Worm (Caenorhabditis elegans) whole organism, L1 larva: ENCODE data around the gene pals-22.

ENCODE experiments used
- C04F5.9 ChIP-seq: sonication (generic microtip); optimal IDR thresholded peaks from 2 replicates; lab custom pipeline; 2016; ENCODE audit warnings: missing genetic modification characterization, missing compliant biosample characterization
- C34B4.2 ChIP-seq: sonication (generic microtip); optimal IDR thresholded peaks from 2 replicates; lab custom pipeline; 2017; ENCODE audit warnings: mild to moderate bottlenecking, missing genetic modification characterization, missing compliant biosample characterization
- Y116A8C.19 ChIP-seq: sonication (generic microtip); optimal IDR thresholded peaks from 2 replicates; lab custom pipeline; 2016; ENCODE audit warnings: missing compliant biosample characterization, missing genetic modification characterization, borderline replicate concordance
- alr-1 ChIP-seq: fragments of 200-800 bp; sonication (Bioruptor generic); optimal IDR thresholded peaks from 2 replicates; lab custom pipeline; 2018; ENCODE audit warnings: borderline replicate concordance, mild to moderate bottlenecking, missing genetic modification characterization, missing compliant biosample characterization
- ceh-8 ChIP-seq: fragments of 200-800 bp; sonication (Bioruptor generic); optimal IDR thresholded peaks from 2 replicates; lab custom pipeline; 2018; ENCODE audit warnings: mild to moderate bottlenecking, missing genetic modification characterization, moderate library complexity, missing compliant biosample characterization
- ceh-82 ChIP-seq, 3 experiments: fragments of 150-350 bp in 1 of 3; sonication (generic microtip) in 2 of 3; optimal IDR thresholded peaks; 2 replicates each; lab custom pipeline; 2014 to 2017; ENCODE audit warnings: missing biosample characterization in 3 of 3, missing genetic modification characterization in 3 of 3
- dpl-1 ChIP-seq, 3 experiments: fragments of 150-350 bp in 2 of 3; sonication (generic microtip) in 1 of 3; optimal IDR thresholded peaks; 2 replicates each; lab custom pipeline; 2014 to 2017; ENCODE audit warnings: missing biosample characterization in 3 of 3, missing genetic modification characterization in 3 of 3, missing genetic modification reagents in 3 of 3
- dsc-1 ChIP-seq: sonication (generic microtip); optimal IDR thresholded peaks from 2 replicates; lab custom pipeline; 2016; ENCODE audit warnings: mild to moderate bottlenecking, missing genetic modification characterization, missing compliant biosample characterization
- efl-1 ChIP-seq, 4 experiments: fragments of 150-350 bp; optimal IDR thresholded peaks in 3 of 4; peaks in 1 of 4; 1 replicate in 1 of 4; 2 replicates in 3 of 4; lab custom pipeline; 2014; ENCODE audit warnings: missing biosample characterization in 2 of 4, missing genetic modification characterization in 2 of 4, missing genetic modification reagents in 2 of 4
- efl-3 ChIP-seq: fragments of 200-800 bp; sonication (Bioruptor generic); optimal IDR thresholded peaks from 2 replicates; lab custom pipeline; 2018; ENCODE audit warnings: mild to moderate bottlenecking, missing genetic modification characterization, missing compliant biosample characterization
- elt-2 ChIP-seq: sonication (generic microtip); optimal IDR thresholded peaks from 2 replicates; lab custom pipeline; 2016; ENCODE audit warnings: missing genetic modification characterization, mild to moderate bottlenecking, inconsistent platforms, missing compliant biosample characterization, missing genetic modification reagents
- elt-3 ChIP-seq, 6 experiments: fragments of 150-350 bp in 1 of 6; sonication (generic microtip); optimal IDR thresholded peaks; 2 replicates each; lab custom pipeline; 2017 to 2018; ENCODE audit warnings: missing biosample characterization in 6 of 6, missing genetic modification characterization in 6 of 6, inconsistent platforms in 1 of 6
- fkh-10 ChIP-seq: sonication (generic microtip); optimal IDR thresholded peaks from 2 replicates; lab custom pipeline; 2017; ENCODE audit warnings: missing biosample characterization, missing genetic modification reagents, missing genetic modification characterization
- fos-1 ChIP-seq: fragments of 150-350 bp; optimal IDR thresholded peaks from 2 replicates; lab custom pipeline; 2014; ENCODE audit warnings: missing biosample characterization, missing genetic modification characterization
- grh-1 ChIP-seq: fragments of 200-800 bp; sonication (Bioruptor generic); IDR thresholded peaks from 2 replicates; pipeline ENCODE4 v1.3.6; 2022; ENCODE audit warnings: missing genetic modification reagents, missing genetic modification characterization, missing compliant biosample characterization
- hpl-2 ChIP-seq: fragments of 150-350 bp; optimal IDR thresholded peaks from 2 replicates; lab custom pipeline; 2014; ENCODE audit warnings: missing biosample characterization, missing genetic modification reagents, missing genetic modification characterization
- irx-1 ChIP-seq: sonication (generic microtip); optimal IDR thresholded peaks from 2 replicates; lab custom pipeline; 2016; ENCODE audit warnings: missing genetic modification characterization, missing compliant biosample characterization
- jun-1 ChIP-seq: fragments of 150-350 bp; optimal IDR thresholded peaks from 2 replicates; lab custom pipeline; 2014; ENCODE audit warnings: missing biosample characterization, missing genetic modification reagents, missing genetic modification characterization
- lin-13 ChIP-seq: fragments of 150-350 bp; optimal IDR thresholded peaks from 2 replicates; lab custom pipeline; 2014; ENCODE audit warnings: missing biosample characterization, missing genetic modification reagents, missing genetic modification characterization
- lin-14 ChIP-seq: fragments of 200-800 bp; sonication (Bioruptor generic); optimal IDR thresholded peaks from 2 replicates; lab custom pipeline; 2018; ENCODE audit warnings: mild to moderate bottlenecking, missing genetic modification characterization, moderate library complexity, missing compliant biosample characterization
- lin-35 ChIP-seq, 2 experiments: fragments of 150-350 bp; optimal IDR thresholded peaks; 2 replicates each; lab custom pipeline; 2014; ENCODE audit warnings: missing biosample characterization in 2 of 2, missing genetic modification characterization in 2 of 2, missing genetic modification reagents in 2 of 2
- lir-3 ChIP-seq: sonication (generic microtip); optimal IDR thresholded peaks from 2 replicates; lab custom pipeline; 2016; ENCODE audit warnings: mild to moderate bottlenecking, missing genetic modification characterization, moderate library complexity, missing compliant biosample characterization; ENCODE audit not compliant: poor library complexity
- lsy-2 ChIP-seq, 2 experiments: fragments of 150-350 bp; optimal IDR thresholded peaks; 2 replicates each; lab custom pipeline; 2014; ENCODE audit warnings: missing biosample characterization in 2 of 2, missing genetic modification characterization in 2 of 2
- mdl-1 ChIP-seq, 2 experiments: fragments of 150-350 bp; optimal IDR thresholded peaks; 2 replicates each; lab custom pipeline; 2014 to 2017; ENCODE audit warnings: missing biosample characterization in 2 of 2, missing genetic modification characterization in 2 of 2, inconsistent platforms in 1 of 2
- nhr-19 ChIP-seq: fragments of 200-800 bp; sonication (Bioruptor generic); conservative IDR thresholded peaks from 2 replicates; pipeline ENCODE4 v1.3.6; 2022; ENCODE audit warnings: missing genetic modification characterization, missing compliant biosample characterization
- nhr-20 ChIP-seq: sonication (generic microtip); optimal IDR thresholded peaks from 2 replicates; lab custom pipeline; 2016; ENCODE audit warnings: mild to moderate bottlenecking, missing genetic modification characterization, missing compliant biosample characterization
- nhr-237 ChIP-seq: fragments of 150-350 bp; optimal IDR thresholded peaks from 2 replicates; lab custom pipeline; 2014; ENCODE audit warnings: missing biosample characterization, missing genetic modification characterization
- nhr-28 ChIP-seq: fragments of 150-350 bp; optimal IDR thresholded peaks from 2 replicates; lab custom pipeline; 2014; ENCODE audit warnings: missing biosample characterization, missing genetic modification characterization
- nhr-47 ChIP-seq: sonication (generic microtip); optimal IDR thresholded peaks from 2 replicates; lab custom pipeline; 2016; ENCODE audit warnings: mild to moderate bottlenecking, missing genetic modification characterization, moderate library complexity, missing compliant biosample characterization
- nhr-71 ChIP-seq: sonication (generic microtip); optimal IDR thresholded peaks from 2 replicates; lab custom pipeline; 2016; ENCODE audit warnings: mild to moderate bottlenecking, missing genetic modification characterization, moderate library complexity, missing compliant biosample characterization
- nhr-76 ChIP-seq: sonication (generic microtip); optimal IDR thresholded peaks from 2 replicates; lab custom pipeline; 2017; ENCODE audit warnings: missing biosample characterization, missing genetic modification characterization
- nhr-84 ChIP-seq: sonication (generic microtip); optimal IDR thresholded peaks from 2 replicates; lab custom pipeline; 2017; ENCODE audit warnings: missing biosample characterization, missing genetic modification characterization
- nhr-90 ChIP-seq: sonication (generic microtip); optimal IDR thresholded peaks from 2 replicates; lab custom pipeline; 2016; ENCODE audit warnings: mild to moderate bottlenecking, missing genetic modification characterization, missing compliant biosample characterization; ENCODE audit not compliant: poor library complexity
- pax-3 ChIP-seq: fragments of 200-800 bp; sonication (Bioruptor generic); optimal IDR thresholded peaks from 2 replicates; lab custom pipeline; 2018; ENCODE audit warnings: mild to moderate bottlenecking, missing genetic modification characterization, moderate library complexity, missing compliant biosample characterization
- pqm-1 ChIP-seq: sonication (generic microtip); optimal IDR thresholded peaks from 3 replicates; lab custom pipeline; 2017; ENCODE audit warnings: missing biosample characterization, missing genetic modification characterization
- rnt-1 ChIP-seq: sonication (generic microtip); optimal IDR thresholded peaks from 2 replicates; lab custom pipeline; 2016; ENCODE audit warnings: mild to moderate bottlenecking, missing genetic modification characterization, moderate library complexity, missing compliant biosample characterization
- skn-1 ChIP-seq: fragments of 150-350 bp; optimal IDR thresholded peaks from 2 replicates; lab custom pipeline; 2014; ENCODE audit warnings: missing biosample characterization, missing genetic modification characterization
- snpc-4 ChIP-seq: fragments of 150-350 bp; optimal IDR thresholded peaks from 2 replicates; lab custom pipeline; 2014; ENCODE audit warnings: missing biosample characterization, missing genetic modification characterization
- snu-23 ChIP-seq: sonication (generic microtip); optimal IDR thresholded peaks from 2 replicates; lab custom pipeline; 2016; ENCODE audit warnings: missing genetic modification characterization, missing compliant biosample characterization
- sox-4 ChIP-seq: sonication (generic microtip); optimal IDR thresholded peaks from 2 replicates; lab custom pipeline; 2016; ENCODE audit warnings: missing genetic modification characterization, missing compliant biosample characterization
- swsn-7 ChIP-seq: sonication (generic microtip); optimal IDR thresholded peaks from 2 replicates; lab custom pipeline; 2016; ENCODE audit warnings: missing genetic modification characterization, missing compliant biosample characterization
- tbx-2 ChIP-seq: sonication (generic microtip); optimal IDR thresholded peaks from 2 replicates; lab custom pipeline; 2016; ENCODE audit warnings: missing genetic modification characterization, missing compliant biosample characterization
- unc-130 ChIP-seq: fragments of 150-350 bp; optimal IDR thresholded peaks from 2 replicates; lab custom pipeline; 2017; ENCODE audit warnings: missing biosample characterization, missing genetic modification characterization, inconsistent platforms
- unc-86 ChIP-seq: sonication (generic microtip); optimal IDR thresholded peaks from 2 replicates; lab custom pipeline; 2016; ENCODE audit warnings: missing genetic modification characterization, missing compliant biosample characterization
- zag-1 ChIP-seq: fragments of 150-350 bp; optimal IDR thresholded peaks from 2 replicates; lab custom pipeline; 2014; ENCODE audit warnings: missing biosample characterization, missing genetic modification characterization
- zip-4 ChIP-seq: fragments of 200-800 bp; sonication (Bioruptor generic); optimal IDR thresholded peaks from 2 replicates; lab custom pipeline; 2018; ENCODE audit warnings: mild to moderate bottlenecking, missing genetic modification characterization, moderate library complexity, missing compliant biosample characterization
- ztf-4 ChIP-seq: fragments of 150-350 bp; optimal IDR thresholded peaks from 2 replicates; lab custom pipeline; 2014; ENCODE audit warnings: missing biosample characterization, missing genetic modification characterization

Gene pals-22

ce11 chrIII:89155-89554, 43.1 kb upstream of the pals-22 start (continued):
- no peak for TF ChIP-seq efl-3
- peak; percentile 73 for TF ChIP-seq nhr-90
- peak; percentile 13 for TF ChIP-seq fos-1
- no peak for TF ChIP-seq nhr-237
- peak in 2 of 3 experiments; percentile 17 to 31 for TF ChIP-seq ceh-82 (tag; optimal IDR thresholded peaks at IDR 0.05; lab: Kevin White, UChicago)
- no peak for TF ChIP-seq C34B4.2
- TF ChIP-seq fkh-10, result no peak
- peak; percentile 52 for TF ChIP-seq elt-2
- no peak for TF ChIP-seq hpl-2 (GFP tag; lab: Kevin White, UChicago)
- peak in 1 of 6 experiments; percentile 9 for TF ChIP-seq elt-3 (tag; optimal IDR thresholded peaks at IDR 0.05; lab: Kevin White, UChicago)
- no peak for TF ChIP-seq nhr-76 (tag; lab: Kevin White, UChicago)
- peak; percentile 26 for TF ChIP-seq irx-1 (tag; lab: Kevin White, UChicago)
- TF ChIP-seq lin-13 (GFP tag; lab: Kevin White, UChicago), result peak; percentile 42
- TF ChIP-seq tbx-2 (tag; lab: Kevin White, UChicago), result peak; percentile 40
- TF ChIP-seq zip-4, result peak; percentile 27
- TF ChIP-seq lin-14 (GFP tag; lab: Kevin White, UChicago), result peak; percentile 46
- TF ChIP-seq snpc-4 (tag; lab: Kevin White, UChicago), result no peak
- TF ChIP-seq unc-130 (tag; lab: Kevin White, UChicago), result no peak
- peak; percentile 49 for TF ChIP-seq swsn-7
- TF ChIP-seq unc-86 (tag; lab: Kevin White, UChicago), result no peak
- TF ChIP-seq dsc-1 (tag; lab: Kevin White, UChicago), result peak; percentile 50
- peak; percentile 16 for TF ChIP-seq jun-1
- TF ChIP-seq nhr-84 (tag; lab: Kevin White, UChicago), result no peak
- TF ChIP-seq ceh-8 (GFP tag; lab: Kevin White, UChicago), result no peak
- no peak for TF ChIP-seq zag-1
- TF ChIP-seq lsy-2 (tag; optimal IDR thresholded peaks at IDR 0.05; lab: Kevin White, UChicago), result peak; percentile 31 to 50
- TF ChIP-seq nhr-28 (tag; lab: Kevin White, UChicago), result no peak
- TF ChIP-seq skn-1 (tag; lab: Kevin White, UChicago), result peak; percentile 26
- no peak for TF ChIP-seq pqm-1 (tag; lab: Kevin White, UChicago)
- no peak for TF ChIP-seq Y116A8C.19
- TF ChIP-seq nhr-20, result peak; percentile 54

- TF ChIP-seq C04F5.9 (tag; lab: Kevin White, UChicago) (no peak), nhr-84 (tag; lab: Kevin White, UChicago) (no peak), efl-1 (optimal IDR thresholded peaks at IDR 0.05; lab: Kevin White, UChicago) (no peak), efl-1 (GFP tag; optimal IDR thresholded peaks at IDR 0.05 in 1 of 2; lab: Kevin White, UChicago) (peak in 1 of 2 experiments; percentile 90), alr-1 (no peak)
- TF ChIP-seq, all 84 proteins: peak for 1
These were observed 40.0 kb upstream of the pals-22 start for ce11 chrIII:92247-92646.

DNA sequence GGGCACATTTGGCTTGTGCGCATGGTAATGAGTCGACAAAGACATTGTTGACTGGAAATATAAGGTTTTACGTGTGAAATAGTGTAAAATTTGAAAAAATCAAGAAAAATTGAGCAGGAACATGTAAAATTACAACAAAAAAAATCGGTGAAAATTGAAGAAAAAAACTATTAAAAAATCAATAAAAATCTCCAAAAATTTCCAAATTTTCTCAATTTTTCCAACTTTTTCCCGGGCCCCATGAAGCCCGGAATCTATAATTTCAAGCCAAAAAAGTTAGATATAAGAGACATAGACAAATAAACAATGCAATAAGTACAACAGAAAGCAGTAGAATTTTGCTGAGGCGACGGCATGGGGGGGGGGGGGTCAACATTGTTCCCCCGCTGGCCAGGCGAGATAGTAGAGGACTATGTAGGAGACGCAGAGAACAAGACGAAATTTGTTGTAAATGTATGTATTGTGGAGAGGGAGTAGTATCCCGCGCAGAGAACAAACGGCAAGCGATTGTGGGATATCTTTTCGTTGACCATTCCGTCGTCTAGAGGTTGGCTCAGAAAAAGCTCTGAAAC, 37.4 kb upstream of the pals-22 start, which contains the start of gene pat-4:
Gene pat-4, minus strand, starts transcription at position 51 of the 572 bp plus-strand sequence.
- TF ChIP-seq ztf-4 (tag; lab: Kevin White, UChicago) (no peak), mdl-1 (tag; optimal IDR thresholded peaks at IDR 0.05; lab: Kevin White, UChicago) (peak in 1 of 2 experiments; percentile 26), dpl-1 (GFP tag; optimal IDR thresholded peaks at IDR 0.05; lab: Kevin White, UChicago) (peak in 1 of 3 experiments; percentile 9), pax-3 (no peak), nhr-90 (peak; percentile 35), nhr-20 (peak; percentile 40), snu-23 (GFP tag; lab: Kevin White, UChicago) (peak; percentile 62), tbx-2 (tag; lab: Kevin White, UChicago) (peak; percentile 23), dsc-1 (tag; lab: Kevin White, UChicago) (peak; percentile 11), lin-35 (GFP tag; optimal IDR thresholded peaks at IDR 0.05; lab: Kevin White, UChicago) (peak in 1 of 2 experiments; percentile 1), sox-4 (tag; lab: Kevin White, UChicago) (no peak), lin-14 (GFP tag; lab: Kevin White, UChicago) (peak; percentile 80), lsy-2 (tag; optimal IDR thresholded peaks at IDR 0.05; lab: Kevin White, UChicago) (peak; percentile 2 to 33), lir-3 (no peak), grh-1 (0 out of 2 replicates have a peak, but pooled peaks have one; percentile 8), nhr-71 (tag; lab: Kevin White, UChicago) (peak; percentile 49), elt-3 (tag; optimal IDR thresholded peaks at IDR 0.05; lab: Kevin White, UChicago) (peak in 1 of 6 experiments; percentile 6), efl-1 (optimal IDR thresholded peaks at IDR 0.05; lab: Kevin White, UChicago) (peak; percentile 13 to 30), efl-1 (GFP tag; optimal IDR thresholded peaks at IDR 0.05 in 1 of 2; lab: Kevin White, UChicago) (no peak), swsn-7 (peak; percentile 45), nhr-19 (GFP tag; lab: Robert Waterston, UW) (peak; percentile 56), rnt-1 (tag; lab: Kevin White, UChicago) (peak; percentile 38), nhr-47 (tag; lab: Kevin White, UChicago) (peak; percentile 19), skn-1 (tag; lab: Kevin White, UChicago) (no peak), ceh-82 (tag; optimal IDR thresholded peaks at IDR 0.05; lab: Kevin White, UChicago) (peak in 2 of 3 experiments; percentile 20 to 22)
